Worm (Caenorhabditis elegans) whole organism, L3 larva: ENCODE data around the gene F44E2.7.

ENCODE experiments used
- ZK546.5 ChIP-seq: sonication (generic microtip); optimal IDR thresholded peaks from 2 replicates; lab custom pipeline; 2017; ENCODE audit warnings: missing biosample characterization, missing genetic modification characterization
- ceh-16 ChIP-seq: sonication (generic microtip); optimal IDR thresholded peaks from 2 replicates; lab custom pipeline; 2017; ENCODE audit warnings: missing biosample characterization, missing genetic modification characterization
- ceh-82 ChIP-seq: fragments of 150-350 bp; optimal IDR thresholded peaks from 2 replicates; lab custom pipeline; 2014; ENCODE audit warnings: missing biosample characterization, missing genetic modification characterization
- daf-12 ChIP-seq: fragments of 150-350 bp; optimal IDR thresholded peaks from 2 replicates; lab custom pipeline; 2014; ENCODE audit warnings: missing biosample characterization, missing genetic modification reagents, missing genetic modification characterization
- fos-1 ChIP-seq: fragments of 150-350 bp; optimal IDR thresholded peaks from 2 replicates; lab custom pipeline; 2014; ENCODE audit warnings: missing biosample characterization, missing genetic modification characterization
- lsy-12 ChIP-seq: sonication (generic microtip); optimal IDR thresholded peaks from 2 replicates; lab custom pipeline; 2016; ENCODE audit warnings: mild to moderate bottlenecking, missing genetic modification characterization, missing compliant biosample characterization
- nhr-237 ChIP-seq: fragments of 150-350 bp; optimal IDR thresholded peaks from 2 replicates; lab custom pipeline; 2014; ENCODE audit warnings: missing biosample characterization, missing genetic modification characterization
- nhr-28 ChIP-seq: fragments of 150-350 bp; optimal IDR thresholded peaks from 2 replicates; lab custom pipeline; 2014; ENCODE audit warnings: missing biosample characterization, missing genetic modification characterization
- snpc-4 ChIP-seq: fragments of 150-350 bp; optimal IDR thresholded peaks from 2 replicates; lab custom pipeline; 2014; ENCODE audit warnings: missing biosample characterization, missing genetic modification characterization
- tbx-2 ChIP-seq: sonication (generic microtip); optimal IDR thresholded peaks from 2 replicates; lab custom pipeline; 2016; ENCODE audit warnings: mild to moderate bottlenecking, missing genetic modification characterization, missing compliant biosample characterization

- no peak for TF ChIP-seq ZK546.5
- TF ChIP-seq tbx-2, result peak; percentile 92
- TF ChIP-seq nhr-28 (tag; lab: Kevin White, UChicago), result peak; percentile 16
- peak; percentile 91 for TF ChIP-seq lsy-12 (tag; lab: Kevin White, UChicago)
- peak; percentile 72 for TF ChIP-seq fos-1 (tag; lab: Kevin White, UChicago)
- peak; percentile 88 for TF ChIP-seq snpc-4
- no peak for TF ChIP-seq nhr-237 (tag; lab: Kevin White, UChicago)
- peak; percentile 41 for TF ChIP-seq daf-12 (tag; lab: Kevin White, UChicago)
- peak; percentile 75 for TF ChIP-seq ceh-82 (tag; lab: Kevin White, UChicago)
- TF ChIP-seq ceh-16 (tag; lab: Kevin White, UChicago), result no peak
Observed at ce11 chrIII:8801864-8802818, 46.1 kb downstream of the F44E2.7 start.
